Worm (Caenorhabditis elegans) whole organism, midembryonic: Measurements from ENCODE around the gene folr-1.

Experiments used
- T22C8.4 ChIP-seq: fragments of 200-800 bp; sonication (Bioruptor generic); IDR thresholded peaks from 2 replicates; pipeline ENCODE4 v1.3.6; 2022; ENCODE audit warnings: missing genetic modification characterization, missing compliant biosample characterization
- cog-1 ChIP-seq: sonication (generic microtip); optimal IDR thresholded peaks from 2 replicates; lab custom pipeline; 2016; ENCODE audit warnings: missing genetic modification characterization, missing compliant biosample characterization
- flt-1 ChIP-seq: fragments of 200-800 bp; sonication (Bioruptor generic); IDR thresholded peaks from 2 replicates; pipeline ENCODE4 v1.3.6; 2022; ENCODE audit warnings: missing genetic modification characterization, missing compliant biosample characterization
- klf-2 ChIP-seq: fragments of 200-800 bp; sonication (Bioruptor generic); conservative IDR thresholded peaks from 2 replicates; pipeline ENCODE4 v1.3.6; 2022; ENCODE audit warnings: missing genetic modification reagents, missing genetic modification characterization, missing compliant biosample characterization
- med-1 ChIP-seq: sonication (generic microtip); optimal IDR thresholded peaks from 2 replicates; lab custom pipeline; 2017; ENCODE audit warnings: missing genetic modification characterization, mild to moderate bottlenecking, missing compliant biosample characterization, antibody characterized with exemption, missing genetic modification reagents; ENCODE audit not compliant: insufficient read depth
- ref-1 ChIP-seq: fragments of 200-800 bp; sonication (Bioruptor generic); conservative IDR thresholded peaks from 2 replicates; pipeline ENCODE4 v1.3.6; 2022; ENCODE audit warnings: missing genetic modification reagents, missing genetic modification characterization, missing compliant biosample characterization
- tab-1 ChIP-seq: fragments of 200-800 bp; sonication (Bioruptor generic); IDR thresholded peaks from 2 replicates; pipeline ENCODE4 v1.3.6; 2022; ENCODE audit warnings: missing genetic modification characterization, missing compliant biosample characterization
- ztf-23 ChIP-seq: fragments of 200-800 bp; sonication (Bioruptor generic); IDR thresholded peaks from 2 replicates; pipeline ENCODE4 v1.3.6; 2022; ENCODE audit warnings: missing genetic modification reagents, missing genetic modification characterization, missing compliant biosample characterization
- ztf-29 ChIP-seq: fragments of 200-800 bp; sonication (Bioruptor generic); IDR thresholded peaks from 2 replicates; pipeline ENCODE4 v1.3.6; 2022; ENCODE audit warnings: missing genetic modification reagents, missing genetic modification characterization, missing compliant biosample characterization

folr-1 gene

DNA sequence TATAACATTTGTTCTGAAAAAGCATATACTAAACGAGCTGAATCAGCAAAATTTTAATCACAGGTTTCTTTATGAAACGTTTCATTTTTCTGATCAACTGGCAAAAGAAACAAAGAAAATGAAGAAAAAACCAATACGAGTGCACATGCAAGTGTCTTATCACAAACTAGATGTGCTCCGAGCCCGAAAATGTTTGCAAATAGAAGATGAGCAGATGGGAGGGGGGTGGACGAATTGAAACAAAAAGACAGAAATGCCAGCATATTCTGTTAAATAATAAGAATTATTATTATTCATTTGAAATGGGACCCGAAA, 14.9 kb downstream of the folr-1 start:
- TF ChIP-seq ztf-29: no peak
- no peak for TF ChIP-seq ref-1 (GFP tag; lab: Robert Waterston, UW)
- no peak for TF ChIP-seq flt-1 (GFP tag; lab: Robert Waterston, UW)
- TF ChIP-seq cog-1: no peak
- TF ChIP-seq tab-1 (GFP tag; lab: Robert Waterston, UW): no peak
- TF ChIP-seq med-1 (GFP tag; lab: Kevin White, UChicago): no peak
- TF ChIP-seq T22C8.4: no peak
- TF ChIP-seq klf-2: no peak
- TF ChIP-seq ztf-23: no peak

DNA sequence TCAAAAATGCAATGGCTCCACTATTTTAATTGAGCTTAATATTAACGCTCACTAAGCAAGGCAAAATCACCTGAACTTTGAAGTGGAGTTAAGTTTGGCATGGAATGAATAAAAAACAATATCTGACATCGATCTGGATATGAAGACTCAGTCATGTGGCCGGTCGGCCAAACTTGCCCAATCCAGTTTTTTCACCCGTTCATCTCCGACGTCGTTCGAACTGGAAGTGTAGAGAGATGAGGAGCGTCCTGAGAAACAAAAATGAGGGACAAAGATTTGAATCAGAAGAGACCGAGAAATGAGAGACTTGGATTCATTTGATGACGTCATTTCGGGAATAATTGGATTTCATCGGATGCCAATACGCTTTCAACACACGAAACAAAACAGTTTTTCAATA, 19.0 kb downstream of the folr-1 start:
- TF ChIP-seq med-1 (GFP tag; lab: Kevin White, UChicago): no peak
- TF ChIP-seq cog-1: no peak
- TF ChIP-seq flt-1 (GFP tag; lab: Robert Waterston, UW): no peak
- TF ChIP-seq ztf-29: no peak
- no peak for TF ChIP-seq ztf-23
- TF ChIP-seq tab-1 (GFP tag; lab: Robert Waterston, UW): no peak
- no peak for TF ChIP-seq ref-1 (GFP tag; lab: Robert Waterston, UW)
- TF ChIP-seq T22C8.4: no peak
- no peak for TF ChIP-seq klf-2

DNA sequence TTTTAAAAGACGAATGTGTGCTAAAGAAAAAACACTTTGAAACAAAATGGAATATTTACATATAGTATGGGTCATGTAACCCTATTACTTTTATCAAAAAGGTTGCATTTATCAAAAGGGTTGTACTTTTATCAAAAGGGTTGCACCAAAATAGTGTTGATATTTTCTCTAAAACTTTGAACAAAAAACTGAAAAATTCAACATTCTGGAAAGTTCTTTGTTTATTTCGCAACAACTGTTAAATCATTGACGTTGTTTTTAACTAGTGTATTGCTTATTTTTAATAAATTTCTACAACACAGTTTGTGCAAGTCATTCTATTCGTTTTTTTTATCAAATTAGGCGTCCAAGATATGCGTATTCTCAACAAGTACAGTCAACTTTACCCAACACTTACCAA, 19.4 kb downstream of the folr-1 start, which contains the start of the genes C17G1.5 and C17G1.14:
C17G1.5 (plus strand) TSS at position 266 of the 400 bp plus-strand sequence.
C17G1.14 (plus strand) TSS at position 277 of the 400 bp plus-strand sequence.
- TF ChIP-seq ref-1 (GFP tag; lab: Robert Waterston, UW) (no peak), ztf-29 (no peak), tab-1 (GFP tag; lab: Robert Waterston, UW) (no peak), klf-2 (no peak), flt-1 (GFP tag; lab: Robert Waterston, UW) (no peak), med-1 (GFP tag; lab: Kevin White, UChicago) (no peak), ztf-23 (no peak), T22C8.4 (no peak), cog-1 (no peak)

DNA sequence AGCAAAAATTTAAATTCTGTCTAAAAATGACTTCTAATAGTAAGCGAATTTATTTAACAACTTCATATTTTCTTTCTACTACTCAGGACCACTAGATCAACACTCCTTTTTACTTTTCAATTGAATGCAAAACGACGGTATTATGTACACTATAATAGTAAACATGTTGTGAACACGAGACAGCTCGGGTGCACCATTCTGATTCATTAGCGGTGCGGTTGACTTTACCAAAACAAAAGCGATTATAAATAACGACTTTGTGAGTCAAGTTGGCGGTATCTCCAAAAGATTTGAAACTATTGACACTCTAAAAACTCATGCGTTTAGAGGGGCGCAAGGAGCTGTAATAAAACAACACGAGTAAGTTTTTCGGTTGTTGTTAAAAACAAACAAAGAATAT, 21.4 kb downstream of the folr-1 start:
- no peak for TF ChIP-seq T22C8.4
- no peak for TF ChIP-seq ztf-29
- no peak for TF ChIP-seq flt-1 (GFP tag; lab: Robert Waterston, UW)
- no peak for TF ChIP-seq ztf-23
- TF ChIP-seq tab-1 (GFP tag; lab: Robert Waterston, UW): no peak
- no peak for TF ChIP-seq med-1 (GFP tag; lab: Kevin White, UChicago)
- TF ChIP-seq klf-2: no peak
- TF ChIP-seq ref-1 (GFP tag; lab: Robert Waterston, UW): no peak
- TF ChIP-seq cog-1: no peak

DNA sequence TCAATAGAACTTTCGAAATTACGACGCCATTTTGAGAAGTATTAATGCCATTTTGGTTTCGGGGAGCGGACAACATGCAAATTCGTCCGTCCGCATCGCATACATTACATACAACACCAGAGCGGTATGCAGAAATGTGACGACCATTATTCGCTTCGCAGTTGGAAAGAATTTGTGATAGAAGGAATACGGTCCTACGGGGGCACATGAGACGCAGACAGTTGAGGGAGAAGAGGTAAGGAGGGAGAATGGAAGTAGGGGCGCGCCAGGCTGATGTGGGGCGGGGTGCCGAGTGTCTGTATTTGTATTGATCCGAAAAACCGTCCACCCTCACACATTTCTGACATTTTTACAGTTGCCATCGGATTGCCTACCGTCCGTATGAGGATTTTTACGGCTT, 22.3 kb downstream of the folr-1 start:
- TF ChIP-seq klf-2 (no peak), tab-1 (GFP tag; lab: Robert Waterston, UW) (no peak), ref-1 (GFP tag; lab: Robert Waterston, UW) (no peak), ztf-29 (no peak), cog-1 (no peak), ztf-23 (0 out of 2 replicates have a peak, but pooled peaks have one; percentile 8), T22C8.4 (no peak), flt-1 (GFP tag; lab: Robert Waterston, UW) (no peak)

DNA sequence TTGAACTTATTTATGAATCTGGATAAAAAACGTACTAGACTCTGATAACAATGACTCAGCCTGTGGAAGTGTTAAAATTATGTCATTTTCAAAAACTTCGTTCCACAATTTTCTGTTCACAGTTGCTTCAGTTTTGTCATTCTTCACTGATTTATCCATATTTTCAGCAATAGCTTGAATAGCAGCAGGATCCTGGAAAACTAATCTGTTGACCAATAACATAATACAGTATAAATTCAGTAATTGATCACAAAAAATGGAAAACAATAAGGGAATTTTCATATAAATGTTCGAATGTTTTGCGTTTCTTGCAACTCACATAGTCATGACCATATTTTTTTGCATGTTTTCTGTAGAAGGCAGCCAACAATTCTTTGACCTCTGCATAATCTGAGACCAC, 29.4 kb downstream of the folr-1 start:
- no peak for TF ChIP-seq klf-2
- TF ChIP-seq flt-1 (GFP tag; lab: Robert Waterston, UW): no peak

DNA sequence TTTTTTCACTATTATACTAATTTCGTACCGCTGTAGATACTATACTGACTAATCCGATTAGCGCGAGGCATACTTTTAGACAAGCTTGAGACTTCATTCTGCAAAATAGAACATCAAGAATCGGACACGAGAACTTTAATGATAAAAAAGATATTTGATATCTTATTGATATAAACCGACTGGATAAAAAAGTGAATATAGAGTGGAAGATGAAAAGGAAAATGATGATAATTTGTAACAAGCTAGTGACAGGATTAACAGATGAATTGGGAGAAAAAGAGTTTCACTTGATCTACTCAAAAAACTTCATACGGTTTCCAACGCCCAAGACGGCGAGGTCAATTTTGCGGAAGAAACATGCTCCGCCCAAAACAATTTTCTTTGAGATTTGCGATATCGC, 29.9 kb downstream of the folr-1 start, which contains the start of gene nas-37:
nas-37 (minus strand) TSS at position 101 of the 400 bp plus-strand sequence.
- TF ChIP-seq tab-1 (GFP tag; lab: Robert Waterston, UW) (no peak), cog-1 (no peak), med-1 (GFP tag; lab: Kevin White, UChicago) (no peak), T22C8.4 (no peak), ztf-23 (no peak), klf-2 (no peak), ztf-29 (no peak), ref-1 (GFP tag; lab: Robert Waterston, UW) (no peak), flt-1 (GFP tag; lab: Robert Waterston, UW) (no peak)

DNA sequence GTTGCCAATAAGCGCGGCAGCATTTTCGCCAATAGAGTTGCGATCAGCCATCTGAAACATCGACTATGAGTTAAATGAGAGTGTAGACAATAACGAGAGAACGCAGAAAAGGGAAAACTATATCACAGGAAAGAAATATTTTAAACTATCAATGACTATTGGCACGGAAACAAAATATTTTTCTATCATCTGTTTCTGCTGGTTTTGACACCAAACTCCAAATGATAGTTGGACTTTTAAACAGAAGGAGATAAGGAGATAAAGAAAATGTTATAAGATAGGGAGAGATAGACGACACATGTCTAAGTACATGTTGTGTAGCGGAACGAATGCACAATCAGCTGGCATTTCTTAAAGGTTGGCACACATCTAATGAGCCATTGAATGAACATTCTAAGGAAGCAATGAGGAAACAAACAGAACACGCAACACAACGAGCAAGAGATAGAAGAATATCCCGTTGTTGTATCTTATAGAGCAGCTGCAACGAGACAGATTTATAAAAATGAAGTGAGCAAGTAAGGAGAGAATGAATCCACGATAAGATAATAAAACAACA, 35.5 kb downstream of the folr-1 start, which contains the start of gene cysl-1:
cysl-1 (minus strand) TSS at position 51 of the 559 bp plus-strand sequence.
- TF ChIP-seq ref-1 (GFP tag; lab: Robert Waterston, UW): no peak
- TF ChIP-seq ztf-29: no peak
- TF ChIP-seq cog-1: no peak
- TF ChIP-seq ztf-23: no peak
- no peak for TF ChIP-seq tab-1 (GFP tag; lab: Robert Waterston, UW)
- no peak for TF ChIP-seq T22C8.4
- TF ChIP-seq med-1 (GFP tag; lab: Kevin White, UChicago): no peak
- no peak for TF ChIP-seq flt-1 (GFP tag; lab: Robert Waterston, UW)

DNA sequence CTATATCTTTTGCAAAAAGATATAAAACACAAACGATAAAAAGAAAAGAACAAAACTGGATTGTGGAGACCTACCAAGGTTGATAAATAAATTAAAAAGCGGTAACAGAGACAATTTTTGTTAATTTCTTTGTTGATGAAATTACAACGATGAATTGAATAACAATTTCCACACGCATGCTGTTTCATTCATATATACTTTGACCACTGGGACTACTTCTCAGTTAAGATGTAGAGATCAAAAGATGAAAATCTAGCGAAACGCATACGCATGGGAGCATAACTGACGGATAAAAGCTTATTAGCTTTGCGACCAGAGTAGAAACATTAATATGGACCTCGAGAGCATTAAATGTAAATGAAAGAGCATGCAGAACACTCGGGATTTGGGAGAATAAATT, 37.0 kb downstream of the folr-1 start:
- TF ChIP-seq ztf-23 (no peak), tab-1 (GFP tag; lab: Robert Waterston, UW) (no peak), T22C8.4 (no peak), ztf-29 (no peak), ref-1 (GFP tag; lab: Robert Waterston, UW) (no peak), flt-1 (GFP tag; lab: Robert Waterston, UW) (no peak), cog-1 (no peak)

DNA sequence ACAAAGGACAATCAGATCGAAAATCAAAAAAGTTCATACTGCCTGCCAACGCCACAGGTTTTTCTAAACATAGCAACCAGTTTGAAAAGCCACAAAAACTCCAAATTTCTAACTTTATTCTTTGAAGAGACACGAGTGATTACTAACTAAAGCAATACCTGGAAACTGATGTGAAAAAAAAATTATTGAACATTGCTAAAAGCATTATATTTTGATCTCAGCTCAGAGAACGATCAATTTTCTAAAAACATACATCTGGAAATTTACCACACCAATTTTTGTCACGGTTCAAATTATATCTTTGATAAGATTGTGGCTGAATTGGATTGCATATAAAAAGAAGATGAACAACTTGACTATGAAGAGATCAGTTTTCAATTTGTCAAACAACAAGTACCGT, 38.4 kb downstream of the folr-1 start:
- TF ChIP-seq flt-1 (GFP tag; lab: Robert Waterston, UW) (no peak), klf-2 (no peak), cog-1 (no peak), T22C8.4 (no peak), ztf-23 (no peak), tab-1 (GFP tag; lab: Robert Waterston, UW) (no peak), med-1 (GFP tag; lab: Kevin White, UChicago) (no peak), ztf-29 (no peak), ref-1 (GFP tag; lab: Robert Waterston, UW) (no peak)

DNA sequence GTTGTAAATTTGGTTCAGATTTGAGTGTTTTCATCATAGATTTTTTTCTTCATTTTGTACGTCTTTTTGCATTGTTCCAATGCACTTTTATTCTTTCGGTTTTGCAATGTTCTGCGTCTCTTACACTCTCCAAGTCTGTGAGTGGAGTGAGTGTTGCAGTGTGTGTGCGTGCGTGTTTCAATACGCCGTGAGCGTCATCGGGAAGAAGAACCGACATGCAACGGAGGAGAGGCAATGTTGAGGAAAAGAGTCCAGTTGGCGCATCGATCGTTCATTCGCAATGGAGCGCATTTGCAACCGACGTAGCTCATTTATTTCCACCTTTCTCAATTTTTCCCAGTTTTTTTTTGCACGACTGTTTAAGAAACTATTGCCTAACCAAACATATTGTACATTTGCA, 39.5 kb downstream of the folr-1 start, which contains the start of gene ZC506.1:
ZC506.1 (plus strand) TSS at position 400 of the 400 bp plus-strand sequence.
- TF ChIP-seq flt-1 (GFP tag; lab: Robert Waterston, UW) (peak; percentile 79), ztf-23 (peak; percentile 72), T22C8.4 (peak; percentile 95), ztf-29 (no peak), klf-2 (no peak), ref-1 (GFP tag; lab: Robert Waterston, UW) (no peak), tab-1 (GFP tag; lab: Robert Waterston, UW) (no peak), cog-1 (peak; percentile 93), med-1 (GFP tag; lab: Kevin White, UChicago) (no peak)
